Fruit fly (Drosophila melanogaster) whole organism, pupa: ENCODE data around the gene Argk2.

ENCODE experiments used
- CG10348 ChIP-seq: fragments of 200-800 bp; sonication (Bioruptor generic); IDR thresholded peaks from 2 replicates; pipeline ENCODE4 v1.3.6; 2022; ENCODE audit warnings: missing biosample characterization, missing genetic modification characterization
- CG13204 ChIP-seq: fragments of 200-800 bp; sonication (Bioruptor generic); optimal IDR thresholded peaks from 2 replicates; lab custom pipeline; 2018; ENCODE audit warnings: missing biosample characterization, mild to moderate bottlenecking, missing genetic modification characterization, moderate library complexity
- CG15710 ChIP-seq: fragments of 200-800 bp; sonication (Bioruptor generic); optimal IDR thresholded peaks from 2 replicates; lab custom pipeline; 2018; ENCODE audit warnings: missing biosample characterization, mild to moderate bottlenecking, missing genetic modification characterization, moderate library complexity
- CG32121 ChIP-seq: fragments of 200-800 bp; sonication (Bioruptor generic); IDR thresholded peaks from 2 replicates; pipeline ENCODE4 v1.3.6; 2022; ENCODE audit warnings: missing biosample characterization, missing genetic modification characterization
- CG8159 ChIP-seq: fragments of 200-800 bp; sonication (Bioruptor generic); optimal IDR thresholded peaks from 3 replicates; lab custom pipeline; 2018; ENCODE audit warnings: missing biosample characterization, mild to moderate bottlenecking, missing genetic modification characterization, moderate library complexity
- CG8301 ChIP-seq: fragments of 200-800 bp; sonication (Bioruptor generic); optimal IDR thresholded peaks from 2 replicates; lab custom pipeline; 2018; ENCODE audit warnings: missing biosample characterization, mild to moderate bottlenecking, missing genetic modification characterization
- EcR ChIP-seq: fragments of 200-800 bp; sonication (Bioruptor generic); optimal IDR thresholded peaks from 3 replicates; lab custom pipeline; 2019; ENCODE audit warnings: missing biosample characterization, missing genetic modification characterization, mild to moderate bottlenecking, moderate library complexity, missing genetic modification reagents
- Pif1B ChIP-seq: fragments of 200-800 bp; sonication (Bioruptor generic); optimal IDR thresholded peaks from 3 replicates; lab custom pipeline; 2016; ENCODE audit warnings: missing biosample characterization, missing genetic modification characterization
- Snoo ChIP-seq: fragments of 200-800 bp; sonication (Bioruptor generic); optimal IDR thresholded peaks from 3 replicates; lab custom pipeline; 2017; ENCODE audit warnings: missing biosample characterization, mild to moderate bottlenecking, missing genetic modification characterization, inconsistent platforms
- gl ChIP-seq: fragments of 200-800 bp; sonication (Bioruptor generic); optimal IDR thresholded peaks from 2 replicates; lab custom pipeline; 2018; ENCODE audit warnings: missing biosample characterization, mild to moderate bottlenecking, missing genetic modification characterization

- TF ChIP-seq CG8301 = no peak
- no peak for TF ChIP-seq CG32121
- TF ChIP-seq Pif1B (GFP tag; lab: Kevin White, UChicago) = no peak
- no peak for TF ChIP-seq Snoo (tag; lab: Kevin White, UChicago)
- TF ChIP-seq CG15710 = no peak
- TF ChIP-seq CG13204 (GFP tag; lab: Kevin White, UChicago) = no peak
- no peak for TF ChIP-seq CG10348 (GFP tag; lab: Robert Waterston, UW)
- no peak for TF ChIP-seq gl (tag; lab: Kevin White, UChicago)
- no peak for TF ChIP-seq CG8159 (tag; lab: Kevin White, UChicago)
- TF ChIP-seq EcR = no peak
These were observed 15.6 kb downstream of the Argk2 start for dm6 chr3L:9062816-9063215.
